Fruit fly (Drosophila melanogaster) whole organism, pupa: Measurements from ENCODE around the gene Or67d.

Experiments
- CG14655 ChIP-seq: fragments of 200-800 bp; sonication (Bioruptor generic); optimal IDR thresholded peaks from 3 replicates; lab custom pipeline; 2017; ENCODE audit warnings: mild to moderate bottlenecking, missing biosample characterization, missing genetic modification reagents, missing genetic modification characterization
- CG17806 ChIP-seq: fragments of 200-800 bp; sonication (Bioruptor generic); optimal IDR thresholded peaks from 2 replicates; lab custom pipeline; 2018; ENCODE audit warnings: missing biosample characterization, mild to moderate bottlenecking, missing genetic modification characterization, moderate library complexity
- CG34367 ChIP-seq: fragments of 200-800 bp; sonication (Bioruptor generic); optimal IDR thresholded peaks from 2 replicates; lab custom pipeline; 2018; ENCODE audit warnings: missing biosample characterization, mild to moderate bottlenecking, missing genetic modification characterization
- CG8159 ChIP-seq: fragments of 200-800 bp; sonication (Bioruptor generic); optimal IDR thresholded peaks from 3 replicates; lab custom pipeline; 2018; ENCODE audit warnings: missing biosample characterization, mild to moderate bottlenecking, missing genetic modification characterization, moderate library complexity
- CG9948 ChIP-seq: fragments of 200-800 bp; sonication (Bioruptor generic); optimal IDR thresholded peaks from 2 replicates; lab custom pipeline; 2018; ENCODE audit warnings: missing biosample characterization, mild to moderate bottlenecking, missing genetic modification characterization, moderate library complexity
- EcR ChIP-seq: fragments of 200-800 bp; sonication (Bioruptor generic); optimal IDR thresholded peaks from 3 replicates; lab custom pipeline; 2019; ENCODE audit warnings: missing biosample characterization, missing genetic modification characterization, mild to moderate bottlenecking, moderate library complexity, missing genetic modification reagents
- Ets98B ChIP-seq: fragments of 200-800 bp; sonication (Bioruptor generic); IDR thresholded peaks from 2 replicates; pipeline ENCODE4 v1.3.6; 2022; ENCODE audit warnings: missing biosample characterization, missing genetic modification characterization
- Pif1A ChIP-seq: fragments of 200-800 bp; sonication (Bioruptor generic); optimal IDR thresholded peaks from 3 replicates; lab custom pipeline; 2016; ENCODE audit warnings: missing biosample characterization, missing genetic modification characterization
- Pif1B ChIP-seq: fragments of 200-800 bp; sonication (Bioruptor generic); optimal IDR thresholded peaks from 3 replicates; lab custom pipeline; 2016; ENCODE audit warnings: missing biosample characterization, missing genetic modification characterization
- Snoo ChIP-seq: fragments of 200-800 bp; sonication (Bioruptor generic); optimal IDR thresholded peaks from 3 replicates; lab custom pipeline; 2017; ENCODE audit warnings: missing biosample characterization, mild to moderate bottlenecking, missing genetic modification characterization, inconsistent platforms
- fd96Ca ChIP-seq: fragments of 200-800 bp; sonication (Bioruptor generic); IDR thresholded peaks from 3 replicates; pipeline ENCODE4 v1.3.6; 2022; ENCODE audit warnings: missing biosample characterization, missing genetic modification characterization

DNA sequence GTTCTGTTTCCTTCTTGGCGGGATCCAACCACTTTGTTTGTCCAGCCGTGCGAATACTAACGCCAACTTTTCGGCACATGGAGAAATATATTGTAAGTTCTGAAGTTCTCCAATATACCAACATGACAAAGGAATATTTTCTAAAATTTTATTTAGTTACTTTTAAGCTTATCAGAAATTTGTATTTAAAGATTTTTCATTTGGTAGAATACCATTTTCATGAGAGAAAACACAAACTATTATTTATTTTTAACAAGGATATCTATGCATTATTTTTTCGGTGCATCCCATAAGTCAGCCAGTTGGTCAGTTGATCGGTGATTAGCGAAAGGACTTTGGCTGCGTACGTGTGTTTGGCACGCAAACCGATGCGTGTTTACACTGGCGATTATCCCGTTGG is 10.9 kb downstream of the Or67d start:
- no peak for TF ChIP-seq CG14655 (GFP tag; lab: Kevin White, UChicago)
- no peak for TF ChIP-seq fd96Ca (GFP tag; lab: Robert Waterston, UW)
- no peak for TF ChIP-seq Pif1B
- no peak for TF ChIP-seq Pif1A (GFP tag; lab: Kevin White, UChicago)
- TF ChIP-seq CG34367 = no peak
- no peak for TF ChIP-seq Snoo (tag; lab: Kevin White, UChicago)
- TF ChIP-seq CG17806 (tag; lab: Kevin White, UChicago) = no peak
- no peak for TF ChIP-seq EcR
- TF ChIP-seq CG9948 = no peak
- TF ChIP-seq CG8159 = peak; percentile 51
- TF ChIP-seq Ets98B (GFP tag; lab: Robert Waterston, UW) = no peak
